Fruit fly (Drosophila melanogaster) whole organism, embryonic: Measurements from ENCODE around the gene slp1.

Source experiments
- Adf1 ChIP-seq: fragments of 200-800 bp; sonication (Bioruptor generic); IDR thresholded peaks from 2 replicates; pipeline ENCODE4 v1.3.6; 2022; ENCODE audit warnings: missing biosample characterization, missing genetic modification characterization
- Antp ChIP-seq: fragments of 200-800 bp; sonication (Bioruptor generic); optimal IDR thresholded peaks from 3 replicates; lab custom pipeline; 2016; ENCODE audit warnings: missing biosample characterization, missing genetic modification characterization
- CG10959 ChIP-seq: fragments of 200-800 bp; sonication (Bioruptor generic); IDR thresholded peaks from 2 replicates; pipeline ENCODE4 v1.3.6; 2022; ENCODE audit warnings: missing biosample characterization, missing genetic modification characterization
- CG13287 ChIP-seq: fragments of 200-800 bp; sonication (Bioruptor generic); IDR thresholded peaks from 2 replicates; pipeline ENCODE4 v1.3.6; 2022; ENCODE audit warnings: missing biosample characterization, missing genetic modification characterization; ENCODE audit not compliant: partially characterized antibody
- CG15073 ChIP-seq: fragments of 200-800 bp; sonication (Bioruptor generic); optimal IDR thresholded peaks from 2 replicates; lab custom pipeline; 2016; ENCODE audit warnings: missing biosample characterization, missing genetic modification characterization
- CG15479 ChIP-seq: fragments of 200-800 bp; sonication (Bioruptor generic); optimal IDR thresholded peaks from 3 replicates; lab custom pipeline; 2019; ENCODE audit warnings: missing biosample characterization, mild to moderate bottlenecking, missing genetic modification characterization, moderate library complexity
- CG17328 ChIP-seq: fragments of 200-800 bp; sonication (Bioruptor generic); IDR thresholded peaks from 2 replicates; pipeline ENCODE4 v1.3.6; 2022; ENCODE audit warnings: missing biosample characterization, missing genetic modification characterization
- CG17359 ChIP-seq: fragments of 200-800 bp; sonication (Bioruptor generic); optimal IDR thresholded peaks from 3 replicates; lab custom pipeline; 2018; ENCODE audit warnings: missing biosample characterization, mild to moderate bottlenecking, missing genetic modification characterization, moderate library complexity
- CG30020 ChIP-seq: fragments of 200-800 bp; optimal IDR thresholded peaks from 2 replicates; lab custom pipeline; 2019; ENCODE audit warnings: missing biosample characterization, mild to moderate bottlenecking, missing genetic modification characterization, moderate library complexity
- CG31365 ChIP-seq: fragments of 200-800 bp; sonication (Bioruptor generic); optimal IDR thresholded peaks from 2 replicates; lab custom pipeline; 2018; ENCODE audit warnings: missing biosample characterization, mild to moderate bottlenecking, missing genetic modification characterization
- CG32772 ChIP-seq: fragments of 200-800 bp; sonication (Bioruptor generic); IDR thresholded peaks from 2 replicates; pipeline ENCODE4 v1.3.6; 2022; ENCODE audit warnings: missing biosample characterization, missing genetic modification characterization
- CG3838 ChIP-seq: fragments of 200-800 bp; sonication (Bioruptor generic); optimal IDR thresholded peaks from 3 replicates; lab custom pipeline; 2016; ENCODE audit warnings: missing biosample characterization, missing genetic modification characterization
- CG3995 ChIP-seq: fragments of 200-800 bp; sonication (Bioruptor generic); optimal IDR thresholded peaks from 3 replicates; lab custom pipeline; 2016; ENCODE audit warnings: missing biosample characterization, missing genetic modification characterization
- CG4360 ChIP-seq: fragments of 200-800 bp; sonication (Bioruptor generic); IDR thresholded peaks from 2 replicates; pipeline ENCODE4 v1.3.6; 2022; ENCODE audit warnings: missing biosample characterization, missing genetic modification characterization
- CG7745 ChIP-seq: fragments of 200-800 bp; sonication (Bioruptor generic); optimal IDR thresholded peaks from 2 replicates; lab custom pipeline; 2018; ENCODE audit warnings: missing biosample characterization, mild to moderate bottlenecking, missing genetic modification characterization, moderate library complexity
- CG9609 ChIP-seq: fragments of 200-800 bp; sonication (Bioruptor generic); optimal IDR thresholded peaks from 3 replicates; lab custom pipeline; 2016; ENCODE audit warnings: missing biosample characterization, missing genetic modification characterization
- Chrac-16 ChIP-seq: fragments of 200-800 bp; sonication (Bioruptor generic); optimal IDR thresholded peaks from 3 replicates; lab custom pipeline; 2016; ENCODE audit warnings: missing biosample characterization, missing genetic modification characterization
- D19A ChIP-seq: fragments of 200-800 bp; optimal IDR thresholded peaks from 3 replicates; lab custom pipeline; 2019; ENCODE audit warnings: missing biosample characterization, mild to moderate bottlenecking, missing genetic modification characterization, moderate library complexity
- D19B ChIP-seq: fragments of 200-800 bp; sonication (Bioruptor generic); optimal IDR thresholded peaks from 2 replicates; lab custom pipeline; 2017; ENCODE audit warnings: missing biosample characterization, mild to moderate bottlenecking, missing genetic modification characterization
- Dek ChIP-seq: fragments of 200-800 bp; sonication (Bioruptor generic); optimal IDR thresholded peaks from 3 replicates; lab custom pipeline; 2019; ENCODE audit warnings: missing biosample characterization, mild to moderate bottlenecking, missing genetic modification characterization, moderate library complexity
- Dip3 ChIP-seq: fragments of 200-800 bp; sonication (Bioruptor generic); optimal IDR thresholded peaks from 3 replicates; lab custom pipeline; 2016; ENCODE audit warnings: missing biosample characterization, missing genetic modification characterization
- Drgx ChIP-seq: fragments of 200-800 bp; sonication (Bioruptor generic); IDR thresholded peaks from 2 replicates; pipeline ENCODE4 v1.3.6; 2022; ENCODE audit warnings: missing biosample characterization, missing genetic modification characterization
- HmgZ ChIP-seq: fragments of 200-800 bp; sonication (Bioruptor generic); optimal IDR thresholded peaks from 2 replicates; lab custom pipeline; 2018; ENCODE audit warnings: missing biosample characterization, mild to moderate bottlenecking, missing genetic modification characterization
- Lhr ChIP-seq: fragments of 200-800 bp; sonication (Bioruptor generic); optimal IDR thresholded peaks from 3 replicates; lab custom pipeline; 2017; ENCODE audit warnings: mild to moderate bottlenecking, missing biosample characterization, missing genetic modification reagents, missing genetic modification characterization
- Mad ChIP-seq: fragments of 200-800 bp; sonication (Bioruptor generic); optimal IDR thresholded peaks from 2 replicates; lab custom pipeline; 2016; ENCODE audit warnings: missing biosample characterization, missing genetic modification characterization
- Med ChIP-seq: fragments of 200-800 bp; sonication (Bioruptor generic); peaks from one replicate; lab custom pipeline; 2016; ENCODE audit warnings: missing biosample characterization, missing genetic modification characterization, mild to moderate bottlenecking, inconsistent platforms, moderate library complexity
- Optix ChIP-seq: fragments of 200-800 bp; sonication (Bioruptor generic); IDR thresholded peaks from 3 replicates; pipeline ENCODE4 v1.3.6; 2022; ENCODE audit warnings: missing biosample characterization, missing genetic modification characterization
- PHDP ChIP-seq: fragments of 200-800 bp; sonication (Bioruptor generic); optimal IDR thresholded peaks from 3 replicates; lab custom pipeline; 2018; ENCODE audit warnings: missing biosample characterization, mild to moderate bottlenecking, missing genetic modification characterization, moderate library complexity
- Spps ChIP-seq: fragments of 200-800 bp; sonication (Bioruptor generic); optimal IDR thresholded peaks from 2 replicates; lab custom pipeline; 2018; ENCODE audit warnings: missing biosample characterization, mild to moderate bottlenecking, missing genetic modification characterization
- Ssrp ChIP-seq: fragments of 200-800 bp; sonication (Bioruptor generic); optimal IDR thresholded peaks from 2 replicates; lab custom pipeline; 2018; ENCODE audit warnings: missing biosample characterization, mild to moderate bottlenecking, missing genetic modification characterization, moderate library complexity
- ab ChIP-seq: fragments of 200-800 bp; sonication (Bioruptor generic); optimal IDR thresholded peaks from 2 replicates; lab custom pipeline; 2016; ENCODE audit warnings: missing biosample characterization, missing genetic modification characterization
- ato ChIP-seq: fragments of 200-800 bp; sonication (Bioruptor generic); IDR thresholded peaks from 2 replicates; pipeline ENCODE4 v1.3.6; 2022; ENCODE audit warnings: missing biosample characterization, missing genetic modification characterization; ENCODE audit not compliant: partially characterized antibody
- bab2 ChIP-seq: fragments of 200-800 bp; sonication (Bioruptor generic); optimal IDR thresholded peaks from 2 replicates; lab custom pipeline; 2016; ENCODE audit warnings: missing biosample characterization, missing genetic modification characterization
- bsh ChIP-seq, 2 experiments: fragments of 200-800 bp; sonication (Bioruptor generic); optimal IDR thresholded peaks; 2 replicates each; lab custom pipeline; 2017 to 2018; ENCODE audit warnings: mild to moderate bottlenecking in 2 of 2, missing biosample characterization in 2 of 2, missing genetic modification characterization in 2 of 2, moderate library complexity in 1 of 2
- cg ChIP-seq: fragments of 200-800 bp; sonication (Bioruptor generic); optimal IDR thresholded peaks from 3 replicates; lab custom pipeline; 2019; ENCODE audit warnings: missing biosample characterization, mild to moderate bottlenecking, missing genetic modification characterization, moderate library complexity
- chif ChIP-seq, 2 experiments: fragments of 200-800 bp; sonication (Bioruptor generic); optimal IDR thresholded peaks; 3 replicates each; lab custom pipeline; 2016; ENCODE audit warnings: missing biosample characterization in 2 of 2, missing genetic modification characterization in 2 of 2
- eyg ChIP-seq: fragments of 200-800 bp; sonication (Bioruptor generic); optimal IDR thresholded peaks from 3 replicates; lab custom pipeline; 2016; ENCODE audit warnings: missing biosample characterization, missing genetic modification characterization
- fd102C ChIP-seq: fragments of 200-800 bp; sonication (Bioruptor generic); optimal IDR thresholded peaks from 2 replicates; lab custom pipeline; 2018; ENCODE audit warnings: missing biosample characterization, mild to moderate bottlenecking, missing genetic modification characterization, moderate library complexity
- jing ChIP-seq: fragments of 200-800 bp; sonication (Bioruptor generic); optimal IDR thresholded peaks from 2 replicates; lab custom pipeline; 2018; ENCODE audit warnings: missing biosample characterization, mild to moderate bottlenecking, missing genetic modification characterization
- maf-S ChIP-seq: fragments of 200-800 bp; sonication (Bioruptor generic); optimal IDR thresholded peaks from 2 replicates; lab custom pipeline; 2016; ENCODE audit warnings: missing biosample characterization, missing genetic modification characterization
- pan ChIP-seq, 4 experiments: fragments of >200 bp in 3 of 4; fragments of 200-800 bp in 1 of 4; sonication (Bioruptor generic) in 1 of 4; optimal IDR thresholded peaks in 3 of 4; IDR thresholded peaks in 1 of 4; 2 replicates each; pipeline versions ENCODE4 v1.3.6 to Lab custom; 2017 to 2022; ENCODE audit warnings: missing biosample characterization in 2 of 4, missing genetic modification characterization in 2 of 4, mixed read lengths in 1 of 4
- pita ChIP-seq: fragments of 200-800 bp; sonication (Bioruptor generic); optimal IDR thresholded peaks from 2 replicates; lab custom pipeline; 2017; ENCODE audit warnings: missing biosample characterization, mild to moderate bottlenecking, missing genetic modification characterization
- repo ChIP-seq: fragments of 200-800 bp; sonication (Bioruptor generic); optimal IDR thresholded peaks from 2 replicates; lab custom pipeline; 2016; ENCODE audit warnings: missing biosample characterization, missing genetic modification characterization
- sens-2 ChIP-seq: fragments of 200-800 bp; sonication (Bioruptor generic); IDR thresholded peaks from 2 replicates; pipeline ENCODE4 v1.3.6; 2022; ENCODE audit warnings: missing biosample characterization, missing genetic modification characterization
- sim ChIP-seq: fragments of 200-800 bp; sonication (Bioruptor generic); IDR thresholded peaks from 2 replicates; pipeline ENCODE4 v1.3.6; 2022; ENCODE audit warnings: missing biosample characterization, missing genetic modification characterization

slp1 gene

DNA sequence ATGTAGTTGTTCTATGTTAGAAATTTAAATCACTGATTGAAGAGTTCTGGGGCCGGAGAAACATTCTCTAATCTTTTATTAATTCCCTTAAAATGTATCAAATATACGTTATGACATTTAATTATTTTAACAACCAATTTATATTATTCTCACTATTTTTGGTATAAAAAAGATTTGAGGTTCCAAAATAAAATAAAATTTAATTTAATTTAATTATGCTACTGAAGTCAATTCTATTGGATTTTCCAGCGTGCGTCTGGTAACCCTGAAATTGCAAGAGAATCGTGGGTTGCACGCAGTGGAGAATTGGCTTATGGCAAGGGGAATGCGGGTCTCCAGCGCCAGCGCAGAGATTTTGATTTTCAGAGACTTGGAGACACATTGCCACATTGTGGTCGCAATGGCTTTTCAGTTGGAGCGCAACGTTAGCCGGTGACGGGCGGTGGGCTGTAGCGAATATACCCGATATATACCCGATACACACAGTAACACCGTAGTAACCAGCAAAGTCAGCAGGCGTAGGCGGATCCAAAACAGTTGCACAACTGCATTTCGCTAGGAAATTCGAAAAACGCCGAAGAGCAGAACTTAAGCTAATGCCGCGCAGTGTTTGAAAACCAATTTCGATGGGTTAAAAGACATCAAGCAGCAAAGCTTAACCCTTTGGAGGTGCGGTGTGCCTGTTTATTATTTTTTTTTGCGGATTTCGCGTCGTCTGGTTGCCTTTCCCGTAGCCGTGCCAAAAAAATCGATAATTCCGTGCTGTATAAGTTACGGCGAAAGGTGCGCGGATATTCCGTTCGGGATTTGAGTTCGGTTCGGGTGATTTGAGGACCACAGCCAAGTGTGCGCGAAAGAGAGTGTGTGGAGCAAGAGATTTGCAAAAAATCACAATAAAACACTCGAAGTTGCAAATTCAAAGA, 19.9 kb upstream of the slp1 start (continued):
- no peak for TF ChIP-seq HmgZ (tag; lab: Kevin White, UChicago)
- TF ChIP-seq CG17359 (tag; lab: Kevin White, UChicago): peak; percentile 11
- 0 out of 2 replicates have a peak, but pooled peaks have one; percentile 11 for TF ChIP-seq CG4360 (GFP tag; lab: Robert Waterston, UW)
- 0 out of 2 replicates have a peak, but pooled peaks have one; percentile 9 for TF ChIP-seq CG10959 (GFP tag; lab: Robert Waterston, UW)
- no peak for TF ChIP-seq eyg (GFP tag; lab: Kevin White, UChicago)
- TF ChIP-seq bsh (GFP tag; optimal IDR thresholded peaks at IDR 0.05; lab: Kevin White, UChicago): peak; percentile 24 to 47
- peak; percentile 41 for TF ChIP-seq Ssrp (tag; lab: Kevin White, UChicago)
- no peak for TF ChIP-seq pan (optimal IDR thresholded peaks at IDR 0.05; lab: Kevin White, UChicago)
- TF ChIP-seq pan (GFP tag; optimal IDR thresholded peaks at IDR 0.05 in 1 of 2, IDR thresholded peaks at IDR 0.05 in 1 of 2): no peak
- no peak; the same call in 1 of the 2 replicates for TF ChIP-seq CG32772
- TF ChIP-seq repo (GFP tag; lab: Kevin White, UChicago): no peak
- no peak for TF ChIP-seq pita (GFP tag; lab: Kevin White, UChicago)
- peak; percentile 58; the same call in 1 of the 2 replicates for TF ChIP-seq sens-2 (GFP tag; lab: Robert Waterston, UW)
- TF ChIP-seq Dip3 (GFP tag; lab: Kevin White, UChicago): peak; percentile 7
- TF ChIP-seq sim: no peak
- TF ChIP-seq CG15073 (GFP tag; lab: Kevin White, UChicago): no peak
- TF ChIP-seq Med (GFP tag; lab: Kevin White, UChicago): peak; percentile 63
- TF ChIP-seq CG7745: no peak
- TF ChIP-seq maf-S (GFP tag; lab: Kevin White, UChicago): no peak
- TF ChIP-seq PHDP (tag; lab: Kevin White, UChicago): no peak
- TF ChIP-seq ab (GFP tag; lab: Kevin White, UChicago): no peak
- TF ChIP-seq Chrac-16 (GFP tag; lab: Kevin White, UChicago): no peak
- no peak for TF ChIP-seq Dek (tag; lab: Kevin White, UChicago)
- no peak for TF ChIP-seq Antp (GFP tag; lab: Kevin White, UChicago)
- no peak for TF ChIP-seq CG3838 (GFP tag; lab: Kevin White, UChicago)
- TF ChIP-seq chif (GFP tag; optimal IDR thresholded peaks at IDR 0.05; lab: Kevin White, UChicago): no peak
- no peak for TF ChIP-seq CG9609
- TF ChIP-seq CG30020 (tag; lab: Kevin White, UChicago): no peak
- no peak for TF ChIP-seq Spps (tag; lab: Kevin White, UChicago)
- no peak for TF ChIP-seq jing (GFP tag; lab: Kevin White, UChicago)
- TF ChIP-seq D19A: peak; percentile 48

DNA sequence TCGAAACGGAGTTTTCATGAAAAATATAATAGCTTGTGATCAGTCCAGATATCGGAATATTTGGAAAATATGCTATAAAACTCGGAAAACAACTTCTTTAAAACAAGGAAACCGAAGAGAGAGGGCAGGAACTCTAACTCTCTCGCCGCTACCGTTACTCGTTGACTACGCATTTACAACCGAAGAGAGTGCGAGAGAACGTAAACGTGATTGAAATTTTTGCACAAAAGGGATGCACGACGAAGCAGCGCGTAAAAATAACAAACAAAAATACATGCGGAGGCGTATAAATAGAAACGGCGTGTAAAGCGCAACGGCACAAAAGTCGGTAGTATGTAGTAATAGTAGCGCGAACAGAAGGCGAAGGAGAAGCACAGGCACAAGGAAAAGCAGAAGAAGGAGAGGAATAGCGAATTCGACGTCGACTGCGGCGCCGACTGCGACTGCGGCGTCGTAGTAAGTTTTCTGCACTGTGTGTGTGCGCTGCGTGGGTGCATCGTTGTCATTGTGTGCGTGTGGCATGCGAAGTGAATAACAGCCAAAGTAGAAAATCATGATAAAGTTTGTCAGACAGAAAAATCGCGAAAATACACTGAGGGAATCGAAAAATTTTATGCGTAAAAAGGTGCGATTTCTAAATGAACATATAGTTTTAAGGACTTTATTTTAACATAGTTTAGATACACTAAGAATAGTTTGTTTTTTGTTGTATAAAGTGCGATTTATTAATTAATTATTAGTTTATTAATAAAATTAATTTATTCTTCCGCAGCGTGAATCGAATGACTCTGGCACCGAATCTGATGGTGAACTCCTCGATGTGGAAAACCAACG, 19.1 kb upstream of the slp1 start:
- TF ChIP-seq Mad (GFP tag; lab: Kevin White, UChicago): no peak
- TF ChIP-seq Dip3 (GFP tag; lab: Kevin White, UChicago): no peak
- no peak for TF ChIP-seq Lhr (GFP tag; lab: Kevin White, UChicago)
- no peak for TF ChIP-seq D19B (GFP tag; lab: Kevin White, UChicago)
- no peak for TF ChIP-seq fd102C (GFP tag; lab: Kevin White, UChicago)
- TF ChIP-seq CG13287 (GFP tag; lab: Robert Waterston, UW): no peak
- no peak for TF ChIP-seq ato (GFP tag; lab: Robert Waterston, UW)
- TF ChIP-seq Drgx (GFP tag; lab: Robert Waterston, UW): peak; percentile 70; the same call in 1 of the 2 replicates
- TF ChIP-seq Adf1 (GFP tag; lab: Robert Waterston, UW): peak; percentile 83
- TF ChIP-seq CG17328 (GFP tag; lab: Robert Waterston, UW): no peak
- no peak for TF ChIP-seq pan (optimal IDR thresholded peaks at IDR 0.05; lab: Kevin White, UChicago)
- no peak for TF ChIP-seq pan (GFP tag; optimal IDR thresholded peaks at IDR 0.05 in 1 of 2, IDR thresholded peaks at IDR 0.05 in 1 of 2)
- no peak for TF ChIP-seq bab2 (GFP tag; lab: Kevin White, UChicago)
- TF ChIP-seq cg (GFP tag; lab: Kevin White, UChicago): peak; percentile 40
- TF ChIP-seq CG3995: no peak
- TF ChIP-seq CG31365 (tag; lab: Kevin White, UChicago): no peak
- no peak for TF ChIP-seq Optix (GFP tag; lab: Robert Waterston, UW)
- peak; percentile 80 for TF ChIP-seq CG15479 (GFP tag; lab: Kevin White, UChicago)
- TF ChIP-seq Med (GFP tag; lab: Kevin White, UChicago): peak; percentile 57
